Fruit fly (Drosophila melanogaster): Measurements from ENCODE around the gene CG11425.

CG11425 gene

dm6 chr3L:22455953-22456488 lies 18.6 kb upstream of the CG11425 start (continued):
- TF ChIP-seq CG8290 (GFP tag; optimal IDR thresholded peaks at IDR 0.05) (no peak), CG8290 (tag; optimal IDR thresholded peaks at IDR 0.05) (peak in 1 of 2 experiments; percentile 48), toy (GFP tag; IDR thresholded peaks at IDR 0.05) (no peak)

dm6 chr3L:22458271-22458670 lies 16.3 kb upstream of the CG11425 start:
- no peak for TF ChIP-seq CoRest (tag; optimal IDR thresholded peaks at IDR 0.05)
- peak; percentile 13 for TF ChIP-seq CG34376 (GFP tag; optimal IDR thresholded peaks at IDR 0.05)
- peak; percentile 10 for TF ChIP-seq Med (GFP tag)
- TF ChIP-seq grn (GFP tag; optimal IDR thresholded peaks at IDR 0.05) = peak; percentile 55
- TF ChIP-seq GATAe (GFP tag; conservative IDR thresholded peaks at IDR 0.05) = peak; percentile 68
- peak; percentile 53 for TF ChIP-seq lab (GFP tag; optimal IDR thresholded peaks at IDR 0.05)
- peak; percentile 54 for TF ChIP-seq Hey (tag; optimal IDR thresholded peaks at IDR 0.05)
- TF ChIP-seq CG4730 (GFP tag; IDR thresholded peaks at IDR 0.05) = no peak
- peak; percentile 94 for TF ChIP-seq exex (tag; optimal IDR thresholded peaks at IDR 0.05)
- no peak for TF ChIP-seq Antp (GFP tag; optimal IDR thresholded peaks at IDR 0.05)
- TF ChIP-seq Spps (tag; optimal IDR thresholded peaks at IDR 0.05) = no peak
- peak in 1 of 2 experiments; percentile 48 for TF ChIP-seq Hr78 (GFP tag; optimal IDR thresholded peaks at IDR 0.05)
- TF ChIP-seq sd (tag; optimal IDR thresholded peaks at IDR 0.05) = peak; percentile 100
- TF ChIP-seq cas (GFP tag; IDR thresholded peaks at IDR 0.05) = no peak
- peak; percentile 96 for TF ChIP-seq sug (tag; optimal IDR thresholded peaks at IDR 0.05)
- peak; percentile 89 for TF ChIP-seq mirr (GFP tag; optimal IDR thresholded peaks at IDR 0.05)
- peak; percentile 47 for TF ChIP-seq caup (GFP tag; optimal IDR thresholded peaks at IDR 0.05; ENCODE audit: severe bottlenecking)
- 0 out of 3 replicates have a peak, but pooled peaks have one; percentile 8 for TF ChIP-seq ci (GFP tag; IDR thresholded peaks at IDR 0.05)
- peak in 1 of 2 experiments; percentile 49 for TF ChIP-seq Pdp1 (GFP tag; optimal IDR thresholded peaks at IDR 0.05)
- TF ChIP-seq rib (GFP tag; IDR thresholded peaks at IDR 0.05) = peak; percentile 37; the same call in 1 of the 2 replicates
- 0 out of 3 replicates have a peak, but pooled peaks have one; percentile 22 for TF ChIP-seq vnd (GFP tag; IDR thresholded peaks at IDR 0.05; ENCODE audit: partially characterized antibody)

- TF ChIP-seq ci (GFP tag; IDR thresholded peaks at IDR 0.05) = peak; percentile 25; the same call in 1 of the 3 replicates
- no peak for TF ChIP-seq CG1832 (GFP tag; optimal IDR thresholded peaks at IDR 0.05)
- no peak for TF ChIP-seq CG7357 (GFP tag; IDR thresholded peaks at IDR 0.05)
- no peak for TF ChIP-seq Oli (tag; optimal IDR thresholded peaks at IDR 0.05)
- no peak for TF ChIP-seq PHDP (tag; optimal IDR thresholded peaks at IDR 0.05)
- peak; percentile 49 for TF ChIP-seq ftz-f1 (GFP tag; optimal IDR thresholded peaks at IDR 0.05)
- TF ChIP-seq Xrp1 (GFP tag; IDR thresholded peaks at IDR 0.05) = 0 out of 2 replicates have a peak, but pooled peaks have one; percentile 11
- TF ChIP-seq Blimp-1 (GFP tag; optimal IDR thresholded peaks at IDR 0.05) = no peak
- TF ChIP-seq CG9215 (GFP tag; IDR thresholded peaks at IDR 0.05) = no peak
- TF ChIP-seq Pdp1 (GFP tag; optimal IDR thresholded peaks at IDR 0.05) = peak in 1 of 2 experiments; percentile 88
- no peak for TF ChIP-seq CG11398 (GFP tag; optimal IDR thresholded peaks at IDR 0.05)
- TF ChIP-seq Gug (GFP tag; IDR thresholded peaks at IDR 0.05) = no peak
- no peak for TF ChIP-seq dysf (GFP tag; IDR thresholded peaks at IDR 0.05)
- TF ChIP-seq CG17361 (GFP tag; IDR thresholded peaks at IDR 0.05) = 0 out of 3 replicates have a peak, but pooled peaks have one; percentile 23
- TF ChIP-seq grn (GFP tag; optimal IDR thresholded peaks at IDR 0.05) = peak; percentile 85
- no peak for TF ChIP-seq Nf-YC (tag; optimal IDR thresholded peaks at IDR 0.05)
- TF ChIP-seq CG12769 (tag; optimal IDR thresholded peaks at IDR 0.05) = peak; percentile 41
- TF ChIP-seq Trl (optimal IDR thresholded peaks at IDR 0.05) = no peak
- TF ChIP-seq Trl (GFP tag; optimal IDR thresholded peaks at IDR 0.05) = no peak
- TF ChIP-seq CG15269 (tag; optimal IDR thresholded peaks at IDR 0.05) = no peak
- TF ChIP-seq en (GFP tag; optimal IDR thresholded peaks at IDR 0.05) = no peak
- no peak for TF ChIP-seq CG10431 (GFP tag; optimal IDR thresholded peaks at IDR 0.05)
- TF ChIP-seq Awh (GFP tag; IDR thresholded peaks at IDR 0.05) = no peak
- TF ChIP-seq gcm2 (GFP tag; optimal IDR thresholded peaks at IDR 0.05) = no peak
- no peak for TF ChIP-seq E2f2 (GFP tag; IDR thresholded peaks at IDR 0.05)
- no peak for TF ChIP-seq CG11695 (GFP tag; IDR thresholded peaks at IDR 0.05)
Observed at dm6 chr3L:22458898-22459524, 15.6 kb upstream of the CG11425 start.
